Fruit fly (Drosophila melanogaster) whole organism, embryonic: ENCODE data around the gene Wdr59.

ENCODE experiments used
- Blimp-1 ChIP-seq: fragments of 200-800 bp; sonication (Bioruptor generic); optimal IDR thresholded peaks from 3 replicates; lab custom pipeline; 2018; ENCODE audit warnings: missing biosample characterization, missing genetic modification characterization, mild to moderate bottlenecking, moderate library complexity, missing genetic modification reagents
- CG10274 ChIP-seq: fragments of 200-800 bp; sonication (Bioruptor generic); optimal IDR thresholded peaks from 3 replicates; lab custom pipeline; 2017; ENCODE audit warnings: missing biosample characterization, mild to moderate bottlenecking, missing genetic modification characterization
- CG10565 ChIP-seq: fragments of 200-800 bp; sonication (Bioruptor generic); optimal IDR thresholded peaks from 3 replicates; lab custom pipeline; 2016; ENCODE audit warnings: missing biosample characterization, mild to moderate bottlenecking, missing genetic modification characterization
- CG11695 ChIP-seq: fragments of 200-800 bp; sonication (Bioruptor generic); IDR thresholded peaks from 3 replicates; pipeline ENCODE4 v1.3.6; 2022; ENCODE audit warnings: missing biosample characterization, missing genetic modification characterization
- CG14667 ChIP-seq: fragments of 200-800 bp; sonication (Bioruptor generic); IDR thresholded peaks from 2 replicates; pipeline ENCODE4 v1.3.6; 2022; ENCODE audit warnings: missing biosample characterization, missing genetic modification characterization
- CG17186 ChIP-seq: fragments of 200-800 bp; sonication (Bioruptor generic); optimal IDR thresholded peaks from 3 replicates; lab custom pipeline; 2017; ENCODE audit warnings: missing biosample characterization, missing genetic modification reagents, missing genetic modification characterization
- CG34224 ChIP-seq: fragments of 200-800 bp; sonication (Bioruptor generic); IDR thresholded peaks from 3 replicates; pipeline ENCODE4 v1.3.6; 2022; ENCODE audit warnings: missing biosample characterization, missing genetic modification characterization; ENCODE audit not compliant: partially characterized antibody
- CG34422 ChIP-seq: fragments of 200-800 bp; sonication (Bioruptor generic); IDR thresholded peaks from 3 replicates; pipeline ENCODE4 v1.3.6; 2022; ENCODE audit warnings: missing biosample characterization, missing genetic modification characterization
- CG3995 ChIP-seq: fragments of 200-800 bp; sonication (Bioruptor generic); optimal IDR thresholded peaks from 3 replicates; lab custom pipeline; 2016; ENCODE audit warnings: missing biosample characterization, missing genetic modification characterization
- CG42726 ChIP-seq: fragments of 200-800 bp; sonication (Bioruptor generic); IDR thresholded peaks from 2 replicates; pipeline ENCODE4 v1.3.6; 2022; ENCODE audit warnings: missing biosample characterization, missing genetic modification characterization; ENCODE audit not compliant: partially characterized antibody
- CG4328 ChIP-seq: fragments of 200-800 bp; sonication (Bioruptor generic); optimal IDR thresholded peaks from 3 replicates; lab custom pipeline; 2017; ENCODE audit warnings: missing biosample characterization, missing genetic modification reagents, missing genetic modification characterization
- CG4424 ChIP-seq: fragments of 200-800 bp; sonication (Bioruptor generic); optimal IDR thresholded peaks from 3 replicates; lab custom pipeline; 2016; ENCODE audit warnings: missing biosample characterization, missing genetic modification characterization
- CG5180 ChIP-seq: fragments of 200-800 bp; sonication (Bioruptor generic); optimal IDR thresholded peaks from 3 replicates; lab custom pipeline; 2017; ENCODE audit warnings: missing biosample characterization, missing genetic modification characterization, mild to moderate bottlenecking, moderate library complexity, missing genetic modification reagents
- CG5245 ChIP-seq: fragments of 200-800 bp; sonication (Bioruptor generic); optimal IDR thresholded peaks from 3 replicates; lab custom pipeline; 2016; ENCODE audit warnings: missing biosample characterization, missing genetic modification characterization
- CG8478 ChIP-seq: fragments of >200 bp; optimal IDR thresholded peaks from 2 replicates; lab custom pipeline; 2018
- CG8765 ChIP-seq: fragments of 200-800 bp; sonication (Bioruptor generic); IDR thresholded peaks from 2 replicates; pipeline ENCODE4 v1.3.6; 2022; ENCODE audit warnings: missing biosample characterization, missing genetic modification characterization
- CG8924 ChIP-seq: fragments of 200-800 bp; optimal IDR thresholded peaks from 3 replicates; lab custom pipeline; 2019; ENCODE audit warnings: missing biosample characterization, mild to moderate bottlenecking, missing genetic modification characterization, moderate library complexity
- D19A ChIP-seq: fragments of 200-800 bp; optimal IDR thresholded peaks from 3 replicates; lab custom pipeline; 2019; ENCODE audit warnings: missing biosample characterization, mild to moderate bottlenecking, missing genetic modification characterization, moderate library complexity
- Dbx ChIP-seq: fragments of 200-800 bp; sonication (Bioruptor generic); IDR thresholded peaks from 3 replicates; pipeline ENCODE4 v1.3.6; 2022; ENCODE audit warnings: missing biosample characterization, missing genetic modification characterization
- Dp ChIP-seq: fragments of 200-800 bp; sonication (Bioruptor generic); optimal IDR thresholded peaks from 2 replicates; lab custom pipeline; 2018; ENCODE audit warnings: missing biosample characterization, mild to moderate bottlenecking, missing genetic modification characterization, moderate library complexity
- E2f2 ChIP-seq: fragments of 200-800 bp; sonication (Bioruptor generic); IDR thresholded peaks from 2 replicates; pipeline ENCODE4 v1.3.6; 2022; ENCODE audit warnings: missing biosample characterization, missing genetic modification characterization
- ERR ChIP-seq: fragments of 200-800 bp; sonication (Bioruptor generic); optimal IDR thresholded peaks from 2 replicates; lab custom pipeline; 2016; ENCODE audit warnings: missing biosample characterization, missing genetic modification characterization
- Hand ChIP-seq: fragments of 200-800 bp; sonication (Bioruptor generic); optimal IDR thresholded peaks from 2 replicates; lab custom pipeline; 2017; ENCODE audit warnings: mild to moderate bottlenecking, missing biosample characterization, missing genetic modification reagents, missing genetic modification characterization
- HmgZ ChIP-seq: fragments of 200-800 bp; sonication (Bioruptor generic); optimal IDR thresholded peaks from 2 replicates; lab custom pipeline; 2018; ENCODE audit warnings: missing biosample characterization, mild to moderate bottlenecking, missing genetic modification characterization
- NC2α ChIP-seq: fragments of 200-800 bp; sonication (Bioruptor generic); optimal IDR thresholded peaks from 2 replicates; lab custom pipeline; 2016; ENCODE audit warnings: missing biosample characterization, missing genetic modification characterization
- Poxn ChIP-seq: fragments of 200-800 bp; sonication (Bioruptor generic); IDR thresholded peaks from 2 replicates; pipeline ENCODE4 v1.3.6; 2022; ENCODE audit warnings: missing biosample characterization, missing genetic modification characterization
- Rx ChIP-seq: fragments of 200-800 bp; sonication (Bioruptor generic); IDR thresholded peaks from 2 replicates; pipeline ENCODE4 v1.3.6; 2022; ENCODE audit warnings: missing biosample characterization, missing genetic modification characterization
- Taf1 ChIP-seq: fragments of 200-800 bp; sonication (Bioruptor generic); IDR thresholded peaks from 2 replicates; pipeline ENCODE4 v1.3.6; 2022; ENCODE audit warnings: missing biosample characterization, missing genetic modification characterization
- Xbp1 ChIP-seq: fragments of 200-800 bp; sonication (Bioruptor generic); optimal IDR thresholded peaks from 3 replicates; lab custom pipeline; 2016; ENCODE audit warnings: missing biosample characterization, mild to moderate bottlenecking, missing genetic modification characterization
- ac ChIP-seq: fragments of 200-800 bp; sonication (Bioruptor generic); optimal IDR thresholded peaks from 3 replicates; lab custom pipeline; 2017; ENCODE audit warnings: missing biosample characterization, mild to moderate bottlenecking, missing genetic modification characterization
- bsh ChIP-seq, 2 experiments: fragments of 200-800 bp; sonication (Bioruptor generic); optimal IDR thresholded peaks; 2 replicates each; lab custom pipeline; 2017 to 2018; ENCODE audit warnings: mild to moderate bottlenecking in 2 of 2, missing biosample characterization in 2 of 2, missing genetic modification characterization in 2 of 2, moderate library complexity in 1 of 2
- crp ChIP-seq, 2 experiments: fragments of 200-800 bp; sonication (Bioruptor generic); optimal IDR thresholded peaks; 2 replicates in 1 of 2; 3 replicates in 1 of 2; lab custom pipeline; 2017; ENCODE audit warnings: missing biosample characterization in 2 of 2, missing genetic modification characterization in 2 of 2, mild to moderate bottlenecking in 1 of 2, moderate library complexity in 1 of 2
- dmrt11E ChIP-seq: fragments of 200-800 bp; sonication (Bioruptor generic); optimal IDR thresholded peaks from 3 replicates; lab custom pipeline; 2018; ENCODE audit warnings: missing biosample characterization, mild to moderate bottlenecking, missing genetic modification characterization, moderate library complexity
- fd3F ChIP-seq: fragments of 200-800 bp; sonication (Bioruptor generic); optimal IDR thresholded peaks from 2 replicates; lab custom pipeline; 2018; ENCODE audit warnings: missing biosample characterization, mild to moderate bottlenecking, missing genetic modification characterization, moderate library complexity
- hbn ChIP-seq: fragments of 200-800 bp; sonication (Bioruptor generic); IDR thresholded peaks from 2 replicates; pipeline ENCODE4 v1.3.6; 2022; ENCODE audit warnings: missing biosample characterization, missing genetic modification characterization; ENCODE audit not compliant: partially characterized antibody
- kah ChIP-seq: fragments of 200-800 bp; sonication (Bioruptor generic); optimal IDR thresholded peaks from 2 replicates; lab custom pipeline; 2018; ENCODE audit warnings: missing biosample characterization, mild to moderate bottlenecking, missing genetic modification characterization
- kay ChIP-seq: fragments of 200-800 bp; sonication (Bioruptor generic); optimal IDR thresholded peaks from 2 replicates; lab custom pipeline; 2016; ENCODE audit warnings: missing biosample characterization, missing genetic modification characterization
- mld ChIP-seq: fragments of 200-800 bp; sonication (Bioruptor generic); IDR thresholded peaks from 3 replicates; pipeline ENCODE4 v1.3.6; 2022; ENCODE audit warnings: missing biosample characterization, missing genetic modification characterization; ENCODE audit not compliant: partially characterized antibody
- odd ChIP-seq: fragments of 200-800 bp; sonication (Bioruptor generic); optimal IDR thresholded peaks from 2 replicates; lab custom pipeline; 2017; ENCODE audit warnings: missing biosample characterization, mild to moderate bottlenecking, missing genetic modification characterization
- org-1 ChIP-seq: fragments of 200-800 bp; sonication (Bioruptor generic); optimal IDR thresholded peaks from 2 replicates; lab custom pipeline; 2017; ENCODE audit warnings: missing biosample characterization, missing genetic modification characterization
- sens ChIP-seq: fragments of 200-800 bp; sonication (Bioruptor generic); peaks from one replicate; lab custom pipeline; 2016; ENCODE audit warnings: missing biosample characterization, missing genetic modification characterization
- sens-2 ChIP-seq: fragments of 200-800 bp; sonication (Bioruptor generic); IDR thresholded peaks from 2 replicates; pipeline ENCODE4 v1.3.6; 2022; ENCODE audit warnings: missing biosample characterization, missing genetic modification characterization
- sima ChIP-seq: fragments of 200-800 bp; sonication (Bioruptor generic); optimal IDR thresholded peaks from 2 replicates; lab custom pipeline; 2016; ENCODE audit warnings: missing biosample characterization, missing genetic modification characterization
- slp2 ChIP-seq: fragments of 200-800 bp; sonication (Bioruptor generic); optimal IDR thresholded peaks from 2 replicates; lab custom pipeline; 2016; ENCODE audit warnings: missing biosample characterization, missing genetic modification characterization
- sob ChIP-seq: fragments of 200-800 bp; sonication (Bioruptor generic); IDR thresholded peaks from 2 replicates; pipeline ENCODE4 v1.3.6; 2022; ENCODE audit warnings: missing biosample characterization, missing genetic modification characterization
- sr ChIP-seq: fragments of 200-800 bp; sonication (Bioruptor generic); IDR thresholded peaks from 3 replicates; pipeline ENCODE4 v1.3.6; 2022; ENCODE audit warnings: missing biosample characterization, missing genetic modification characterization
- tin ChIP-seq: fragments of 200-800 bp; sonication (Bioruptor generic); optimal IDR thresholded peaks from 3 replicates; lab custom pipeline; 2016; ENCODE audit warnings: missing biosample characterization, missing genetic modification characterization
- toy ChIP-seq: fragments of 200-800 bp; sonication (Bioruptor generic); IDR thresholded peaks from 2 replicates; pipeline ENCODE4 v1.3.6; 2022; ENCODE audit warnings: missing biosample characterization, missing genetic modification characterization
- ttk ChIP-seq: fragments of 200-800 bp; sonication (Bioruptor generic); IDR thresholded peaks from 2 replicates; pipeline ENCODE4 v2.1.2; 2022; ENCODE audit warnings: missing biosample characterization, missing genetic modification characterization

Gene Wdr59

dm6 chr2L:11057333-11058110 lies 33.7 kb upstream of the Wdr59 start (continued):
- peak in 1 of 2 experiments; percentile 46 for TF ChIP-seq crp (GFP tag; optimal IDR thresholded peaks at IDR 0.05; lab: Kevin White, UChicago)
- TF ChIP-seq CG5245 = no peak
- TF ChIP-seq Poxn (GFP tag; lab: Robert Waterston, UW) = peak; percentile 28; the same call in 1 of the 2 replicates
- peak; percentile 72 for TF ChIP-seq ttk (GFP tag; lab: Robert Waterston, UW)
- TF ChIP-seq mld (GFP tag; lab: Robert Waterston, UW) = no peak
- no peak for TF ChIP-seq Dp (GFP tag; lab: Kevin White, UChicago)
- TF ChIP-seq toy (GFP tag; lab: Robert Waterston, UW) = no peak
- no peak for TF ChIP-seq CG10565 (GFP tag; lab: Kevin White, UChicago)
- TF ChIP-seq hbn (GFP tag; lab: Robert Waterston, UW) = no peak
- peak; percentile 57 for TF ChIP-seq HmgZ (tag; lab: Kevin White, UChicago)
- TF ChIP-seq CG3995 (GFP tag; lab: Kevin White, UChicago) = no peak
- no peak for TF ChIP-seq CG8478 (lab: Kevin White, UChicago)
- TF ChIP-seq kah (GFP tag; lab: Kevin White, UChicago) = peak; percentile 48
- no peak for TF ChIP-seq ac (GFP tag; lab: Kevin White, UChicago)
- peak; percentile 58 for TF ChIP-seq CG4328
- TF ChIP-seq ERR (GFP tag; lab: Kevin White, UChicago) = no peak
- TF ChIP-seq sens-2 (GFP tag; lab: Robert Waterston, UW) = no peak
- TF ChIP-seq CG34224 (GFP tag; lab: Robert Waterston, UW) = no peak
- TF ChIP-seq D19A (tag; lab: Kevin White, UChicago) = peak; percentile 99
- peak; percentile 66 for TF ChIP-seq dmrt11E (tag; lab: Kevin White, UChicago)
- TF ChIP-seq fd3F (GFP tag; lab: Kevin White, UChicago) = peak; percentile 64
- peak; percentile 65; the same call in 1 of the 2 replicates for TF ChIP-seq Rx (GFP tag; lab: Robert Waterston, UW)
- peak; percentile 62 for TF ChIP-seq CG4424 (GFP tag; lab: Kevin White, UChicago)
- TF ChIP-seq CG8765 (GFP tag; lab: Robert Waterston, UW) = no peak
- TF ChIP-seq CG34422 (GFP tag; lab: Robert Waterston, UW) = peak; percentile 40; the same call in 2 of the 3 replicates
- TF ChIP-seq Dbx (GFP tag; lab: Robert Waterston, UW) = no peak
- peak; percentile 81 for TF ChIP-seq CG8924 (tag; lab: Kevin White, UChicago)
- TF ChIP-seq tin (GFP tag; lab: Kevin White, UChicago) = peak; percentile 55
- no peak for TF ChIP-seq sima (GFP tag; lab: Kevin White, UChicago)
- peak; percentile 63 for TF ChIP-seq CG11695 (GFP tag; lab: Robert Waterston, UW)
- TF ChIP-seq sob (GFP tag; lab: Robert Waterston, UW) = peak; percentile 62
- no peak for TF ChIP-seq CG17186 (GFP tag; lab: Kevin White, UChicago)
- TF ChIP-seq slp2 (GFP tag; lab: Kevin White, UChicago) = peak; percentile 77
- TF ChIP-seq Blimp-1 (GFP tag; lab: Kevin White, UChicago) = peak; percentile 59
- peak; percentile 55 to 70 for TF ChIP-seq bsh (GFP tag; optimal IDR thresholded peaks at IDR 0.05; lab: Kevin White, UChicago)
- peak; percentile 46 for TF ChIP-seq NC2α (GFP tag; lab: Kevin White, UChicago)
- TF ChIP-seq Taf1 (GFP tag; lab: Robert Waterston, UW) = peak; percentile 45; the same call in 1 of the 2 replicates
- peak; percentile 40; the same call in 1 of the 3 replicates for TF ChIP-seq sr (GFP tag; lab: Robert Waterston, UW)
- peak; percentile 52 for TF ChIP-seq kay
- TF ChIP-seq CG14667 = peak; percentile 52; the same call in 1 of the 2 replicates
- peak; percentile 71 for TF ChIP-seq E2f2 (GFP tag; lab: Robert Waterston, UW)
- TF ChIP-seq Xbp1 (GFP tag; lab: Kevin White, UChicago) = peak; percentile 80
- TF ChIP-seq Hand = no peak
- no peak for TF ChIP-seq CG42726 (GFP tag; lab: Robert Waterston, UW)
- TF ChIP-seq odd (GFP tag; lab: Kevin White, UChicago) = peak; percentile 47
- TF ChIP-seq CG5180 (GFP tag; lab: Kevin White, UChicago) = peak; percentile 53
- peak; percentile 77 for TF ChIP-seq org-1
- no peak for TF ChIP-seq CG10274 (GFP tag; lab: Kevin White, UChicago)
- TF ChIP-seq sens (GFP tag; lab: Kevin White, UChicago) = peak; percentile 97
